Worm (Caenorhabditis elegans) whole organism, L2 larva: Measurements from ENCODE around the gene appg-2.

Source experiments
- ZK546.5 ChIP-seq: sonication (generic microtip); optimal IDR thresholded peaks from 2 replicates; lab custom pipeline; 2017; ENCODE audit warnings: missing biosample characterization, missing genetic modification characterization
- ama-1 ChIP-seq: fragments of 150-350 bp; optimal IDR thresholded peaks from 2 replicates; lab custom pipeline; 2018; ENCODE audit warnings: inconsistent platforms
- elt-3 ChIP-seq: sonication (generic microtip); optimal IDR thresholded peaks from 2 replicates; lab custom pipeline; 2017; ENCODE audit warnings: missing biosample characterization, missing genetic modification characterization
- mdl-1 ChIP-seq, 2 experiments: fragments of 150-350 bp in 1 of 2; sonication (generic microtip) in 1 of 2; optimal IDR thresholded peaks; 2 replicates each; lab custom pipeline; 2017; ENCODE audit warnings: missing biosample characterization in 2 of 2, missing genetic modification characterization in 2 of 2
- nhr-12 ChIP-seq: fragments of 150-350 bp; optimal IDR thresholded peaks from 2 replicates; lab custom pipeline; 2014; ENCODE audit warnings: missing biosample characterization, missing genetic modification characterization
- skn-1 ChIP-seq: sonication (generic microtip); optimal IDR thresholded peaks from 2 replicates; lab custom pipeline; 2017; ENCODE audit warnings: missing biosample characterization, missing genetic modification characterization
- unc-62 ChIP-seq: fragments of 150-350 bp; optimal IDR thresholded peaks from 2 replicates; lab custom pipeline; 2014; ENCODE audit warnings: missing biosample characterization, missing genetic modification reagents, missing genetic modification characterization
- ztf-4 ChIP-seq: fragments of 150-350 bp; optimal IDR thresholded peaks from 2 replicates; lab custom pipeline; 2014; ENCODE audit warnings: missing biosample characterization, missing genetic modification characterization

DNA sequence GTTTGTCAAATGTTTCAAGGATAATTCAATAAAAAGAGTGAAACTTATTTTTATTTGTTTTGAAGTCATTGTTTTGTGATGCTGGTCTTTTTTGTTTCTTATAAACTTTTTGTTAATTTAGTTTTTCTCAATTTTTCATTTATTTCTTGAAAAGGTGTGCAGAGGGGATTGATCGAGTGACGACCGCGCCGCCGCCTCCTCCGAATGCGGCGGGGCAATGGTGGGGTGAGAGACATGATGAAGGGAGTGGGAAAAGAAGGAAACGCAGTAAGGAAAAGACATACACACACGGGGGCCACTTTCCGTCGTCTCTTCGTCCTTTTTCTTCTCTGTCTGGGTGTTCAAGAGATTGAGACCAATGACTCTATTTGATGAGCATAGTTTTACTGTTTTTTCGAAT is 31.6 kb upstream of the appg-2 start:
- no peak for TF ChIP-seq ZK546.5 (tag; lab: Kevin White, UChicago)
- no peak for TF ChIP-seq skn-1 (tag; lab: Kevin White, UChicago)
- no peak for TF ChIP-seq mdl-1 (tag; optimal IDR thresholded peaks at IDR 0.05; lab: Kevin White, UChicago)
- no peak for TF ChIP-seq ztf-4 (tag; lab: Kevin White, UChicago)
- no peak for TF ChIP-seq unc-62
- no peak for TF ChIP-seq elt-3
- no peak for TF ChIP-seq ama-1
- TF ChIP-seq nhr-12: no peak
